Worm (Caenorhabditis elegans): ENCODE results near the gene K10C2.7.

K10C2.7 gene

ce11 chrX:6446564-6446963 lies 3.3 kb upstream of the K10C2.7 start, which contains the start of gene asp-14:
TSS of gene asp-14 (minus strand) at chrX:6446664.
- no peak for TF ChIP-seq ztf-1 (GFP tag; conservative IDR thresholded peaks at IDR 0.05)
- peak; percentile 2 for TF ChIP-seq fos-1 (tag; optimal IDR thresholded peaks at IDR 0.05)
- no peak for TF ChIP-seq lsy-2 (tag; optimal IDR thresholded peaks at IDR 0.05)
- no peak for TF ChIP-seq sem-4 (tag; optimal IDR thresholded peaks at IDR 0.05)

ce11 chrX:6445239-6445638 lies 2.0 kb upstream of the K10C2.7 start:
- no peak for TF ChIP-seq nhr-25 (tag; optimal IDR thresholded peaks at IDR 0.05)
- no peak for TF ChIP-seq mdl-1 (tag; optimal IDR thresholded peaks at IDR 0.05)
- TF ChIP-seq skn-1 (tag; optimal IDR thresholded peaks at IDR 0.05): peak; percentile 97
- TF ChIP-seq fos-1 (tag; optimal IDR thresholded peaks at IDR 0.05): peak; percentile 46
- TF ChIP-seq nhr-21 (tag; optimal IDR thresholded peaks at IDR 0.05): no peak

ce11 chrX:6440464-6440863 lies 2.8 kb downstream of the K10C2.7 start, which contains the start of gene K10C2.14:
TSS of gene K10C2.14 (minus strand) at chrX:6440564.
- TF ChIP-seq sma-3 (GFP tag; optimal IDR thresholded peaks at IDR 0.05) (no peak), snpc-4 (tag; optimal IDR thresholded peaks at IDR 0.05) (no peak), egl-27 (tag; optimal IDR thresholded peaks at IDR 0.05) (no peak), ZK546.5 (tag; optimal IDR thresholded peaks at IDR 0.05) (no peak), dmd-4 (tag; optimal IDR thresholded peaks at IDR 0.05) (no peak), crh-2 (tag; optimal IDR thresholded peaks at IDR 0.05) (no peak), ceh-16 (tag; optimal IDR thresholded peaks at IDR 0.05) (no peak), sem-4 (tag; optimal IDR thresholded peaks at IDR 0.05) (no peak), blmp-1 (tag; optimal IDR thresholded peaks at IDR 0.05; ENCODE audit: insufficient read depth) (no peak), peb-1 (tag; optimal IDR thresholded peaks at IDR 0.05) (no peak), nhr-237 (tag; optimal IDR thresholded peaks at IDR 0.05) (no peak), nhr-21 (tag; optimal IDR thresholded peaks at IDR 0.05) (no peak), ztf-4 (tag; optimal IDR thresholded peaks at IDR 0.05) (no peak)

ce11 chrX:6437545-6437944 lies 5.7 kb downstream of the K10C2.7 start, which contains the start of gene K10C2.8:
TSS of gene K10C2.8 (minus strand) at chrX:6437645.
- TF ChIP-seq nhr-21 (tag; optimal IDR thresholded peaks at IDR 0.05) (no peak), sma-3 (GFP tag; optimal IDR thresholded peaks at IDR 0.05) (no peak), nhr-129 (tag; optimal IDR thresholded peaks at IDR 0.05) (no peak), lin-11 (tag; optimal IDR thresholded peaks at IDR 0.05) (no peak), zag-1 (tag; optimal IDR thresholded peaks at IDR 0.05) (no peak), mdl-1 (tag; optimal IDR thresholded peaks at IDR 0.05) (no peak), unc-39 (tag; optimal IDR thresholded peaks at IDR 0.05) (no peak), egl-27 (tag; optimal IDR thresholded peaks at IDR 0.05) (no peak), snpc-4 (tag; optimal IDR thresholded peaks at IDR 0.05) (no peak), R02D3.7 (tag; optimal IDR thresholded peaks at IDR 0.05) (no peak), nhr-25 (tag; optimal IDR thresholded peaks at IDR 0.05) (no peak), nhr-6 (tag; optimal IDR thresholded peaks at IDR 0.05) (no peak), ceh-16 (tag; optimal IDR thresholded peaks at IDR 0.05) (no peak), lin-13 (GFP tag; optimal IDR thresholded peaks at IDR 0.05) (no peak)

ce11 chrX:6435812-6436211 lies 7.5 kb downstream of the K10C2.7 start:
- TF ChIP-seq unc-62 (GFP tag; optimal IDR thresholded peaks at IDR 0.05): no peak
- no peak for TF ChIP-seq elt-3 (tag; optimal IDR thresholded peaks at IDR 0.05)

ce11 chrX:6433688-6434087 lies 9.6 kb downstream of the K10C2.7 start, which contains the start of gene K10C2.2:
TSS of gene K10C2.2 (minus strand) at chrX:6433788.
- no peak for TF ChIP-seq lin-11 (tag; optimal IDR thresholded peaks at IDR 0.05)
- no peak for TF ChIP-seq lsy-2 (tag; optimal IDR thresholded peaks at IDR 0.05)
- no peak for TF ChIP-seq sma-3 (GFP tag; optimal IDR thresholded peaks at IDR 0.05)
- TF ChIP-seq sem-4 (tag; optimal IDR thresholded peaks at IDR 0.05): no peak
- no peak for TF ChIP-seq nhr-12 (tag; optimal IDR thresholded peaks at IDR 0.05)
- TF ChIP-seq ZK546.5 (tag; optimal IDR thresholded peaks at IDR 0.05): no peak
- TF ChIP-seq lin-39 (tag; optimal IDR thresholded peaks at IDR 0.05): no peak
- no peak for TF ChIP-seq nhr-77 (tag; optimal IDR thresholded peaks at IDR 0.05)

ce11 chrX:6430510-6430909 lies 12.8 kb downstream of the K10C2.7 start, which contains the start of gene ctsa-2:
TSS of gene ctsa-2 (minus strand) at chrX:6430610.
- TF ChIP-seq fos-1 (tag; optimal IDR thresholded peaks at IDR 0.05): peak; percentile 7
- TF ChIP-seq sma-3 (GFP tag; optimal IDR thresholded peaks at IDR 0.05): no peak
